Fruit fly (Drosophila melanogaster) whole organism, embryonic: ENCODE results near the gene CG14277.

Source experiments
- Atf3 ChIP-seq: fragments of 200-800 bp; sonication (Bioruptor generic); optimal IDR thresholded peaks from 3 replicates; lab custom pipeline; 2016; ENCODE audit warnings: missing biosample characterization, missing genetic modification characterization
- BEAF-32 ChIP-seq: fragments of 200-800 bp; sonication (Bioruptor generic); optimal IDR thresholded peaks from 3 replicates; lab custom pipeline; 2017; ENCODE audit warnings: missing biosample characterization, missing genetic modification characterization, mild to moderate bottlenecking, moderate library complexity, missing genetic modification reagents
- Bgb ChIP-seq: fragments of 200-800 bp; sonication (Bioruptor generic); IDR thresholded peaks from 2 replicates; pipeline ENCODE4 v1.3.6; 2022; ENCODE audit warnings: missing biosample characterization, missing genetic modification characterization; ENCODE audit not compliant: partially characterized antibody
- Bteb2 ChIP-seq: fragments of 200-800 bp; sonication (Bioruptor generic); optimal IDR thresholded peaks from 2 replicates; lab custom pipeline; 2016; ENCODE audit warnings: missing biosample characterization, missing genetic modification characterization
- CG11247 ChIP-seq: fragments of 200-800 bp; sonication (Bioruptor generic); IDR thresholded peaks from 2 replicates; pipeline ENCODE4 v1.3.6; 2022; ENCODE audit warnings: missing biosample characterization, missing genetic modification characterization
- CG11504 ChIP-seq: fragments of 200-800 bp; sonication (Bioruptor generic); optimal IDR thresholded peaks from 3 replicates; lab custom pipeline; 2019; ENCODE audit warnings: missing biosample characterization, mild to moderate bottlenecking, missing genetic modification characterization, moderate library complexity
- CG14965 ChIP-seq: fragments of 200-800 bp; sonication (Bioruptor generic); optimal IDR thresholded peaks from 2 replicates; lab custom pipeline; 2016; ENCODE audit warnings: missing biosample characterization, missing genetic modification characterization, borderline replicate concordance
- CG15696 ChIP-seq: fragments of 200-800 bp; sonication (Bioruptor generic); optimal IDR thresholded peaks from 2 replicates; lab custom pipeline; 2019; ENCODE audit warnings: missing biosample characterization, mild to moderate bottlenecking, missing genetic modification characterization, moderate library complexity
- CG16815 ChIP-seq: fragments of 200-800 bp; sonication (Bioruptor generic); optimal IDR thresholded peaks from 3 replicates; lab custom pipeline; 2017; ENCODE audit warnings: missing biosample characterization, mild to moderate bottlenecking, missing genetic modification characterization
- CG17186 ChIP-seq: fragments of 200-800 bp; sonication (Bioruptor generic); optimal IDR thresholded peaks from 3 replicates; lab custom pipeline; 2017; ENCODE audit warnings: missing biosample characterization, missing genetic modification reagents, missing genetic modification characterization
- CG17568 ChIP-seq: fragments of 200-800 bp; sonication (Bioruptor generic); optimal IDR thresholded peaks from 2 replicates; lab custom pipeline; 2018; ENCODE audit warnings: missing biosample characterization, mild to moderate bottlenecking, missing genetic modification characterization, moderate library complexity
- CG18262 ChIP-seq: fragments of 200-800 bp; optimal IDR thresholded peaks from 3 replicates; lab custom pipeline; 2019; ENCODE audit warnings: missing biosample characterization, mild to moderate bottlenecking, missing genetic modification characterization, moderate library complexity
- CG18619 ChIP-seq: fragments of 200-800 bp; sonication (Bioruptor generic); optimal IDR thresholded peaks from 3 replicates; lab custom pipeline; 2017; ENCODE audit warnings: missing biosample characterization, mild to moderate bottlenecking, missing genetic modification characterization
- CG2199 ChIP-seq: fragments of 200-800 bp; sonication (Bioruptor generic); IDR thresholded peaks from 3 replicates; pipeline ENCODE4 v1.3.6; 2022; ENCODE audit warnings: missing biosample characterization, missing genetic modification characterization
- CG2875 ChIP-seq: fragments of 200-800 bp; sonication (Bioruptor generic); optimal IDR thresholded peaks from 2 replicates; lab custom pipeline; 2017; ENCODE audit warnings: missing biosample characterization, mild to moderate bottlenecking, missing genetic modification characterization, missing genetic modification reagents
- CG34376 ChIP-seq: fragments of 200-800 bp; sonication (Bioruptor generic); optimal IDR thresholded peaks from 2 replicates; lab custom pipeline; 2018; ENCODE audit warnings: missing biosample characterization, mild to moderate bottlenecking, missing genetic modification characterization
- CG6765 ChIP-seq: fragments of 200-800 bp; sonication (Bioruptor generic); optimal IDR thresholded peaks from 3 replicates; lab custom pipeline; 2017; ENCODE audit warnings: missing biosample characterization, mild to moderate bottlenecking, missing genetic modification characterization
- CG9797 ChIP-seq: fragments of 200-800 bp; sonication (Bioruptor generic); optimal IDR thresholded peaks from 3 replicates; lab custom pipeline; 2018; ENCODE audit warnings: missing biosample characterization, mild to moderate bottlenecking, missing genetic modification characterization
- E2f2 ChIP-seq: fragments of 200-800 bp; sonication (Bioruptor generic); IDR thresholded peaks from 2 replicates; pipeline ENCODE4 v1.3.6; 2022; ENCODE audit warnings: missing biosample characterization, missing genetic modification characterization
- HLH54F ChIP-seq: fragments of 200-800 bp; sonication (Bioruptor generic); optimal IDR thresholded peaks from 3 replicates; lab custom pipeline; 2016; ENCODE audit warnings: missing biosample characterization, missing genetic modification characterization
- Hey ChIP-seq: fragments of 200-800 bp; sonication (Bioruptor generic); optimal IDR thresholded peaks from 3 replicates; lab custom pipeline; 2018; ENCODE audit warnings: missing biosample characterization, mild to moderate bottlenecking, missing genetic modification characterization
- Hmx ChIP-seq: fragments of 200-800 bp; sonication (Bioruptor generic); optimal IDR thresholded peaks from 2 replicates; lab custom pipeline; 2016; ENCODE audit warnings: missing biosample characterization, missing genetic modification characterization
- Hsf ChIP-seq: fragments of 200-800 bp; sonication (Bioruptor generic); optimal IDR thresholded peaks from 3 replicates; lab custom pipeline; 2016; ENCODE audit warnings: missing biosample characterization, missing genetic modification characterization
- Jarid2 ChIP-seq: fragments of 200-800 bp; sonication (Bioruptor generic); optimal IDR thresholded peaks from 3 replicates; lab custom pipeline; 2017; ENCODE audit warnings: mild to moderate bottlenecking, missing biosample characterization, missing genetic modification reagents, missing genetic modification characterization
- Meics ChIP-seq: fragments of 200-800 bp; sonication (Bioruptor generic); optimal IDR thresholded peaks from 2 replicates; lab custom pipeline; 2017; ENCODE audit warnings: missing biosample characterization, mild to moderate bottlenecking, missing genetic modification characterization
- PHDP ChIP-seq: fragments of 200-800 bp; sonication (Bioruptor generic); optimal IDR thresholded peaks from 3 replicates; lab custom pipeline; 2018; ENCODE audit warnings: missing biosample characterization, mild to moderate bottlenecking, missing genetic modification characterization, moderate library complexity
- Vsx1 ChIP-seq: fragments of 200-800 bp; sonication (Bioruptor generic); optimal IDR thresholded peaks from 2 replicates; lab custom pipeline; 2017; ENCODE audit warnings: missing biosample characterization, mild to moderate bottlenecking, missing genetic modification characterization, missing genetic modification reagents
- ab ChIP-seq: fragments of 200-800 bp; sonication (Bioruptor generic); optimal IDR thresholded peaks from 2 replicates; lab custom pipeline; 2016; ENCODE audit warnings: missing biosample characterization, missing genetic modification characterization
- al ChIP-seq: fragments of 200-800 bp; sonication (Bioruptor generic); IDR thresholded peaks from 2 replicates; pipeline ENCODE4 v1.3.6; 2022; ENCODE audit warnings: missing biosample characterization, missing genetic modification characterization
- aop ChIP-seq: fragments of 200-800 bp; sonication (Bioruptor generic); IDR thresholded peaks from 2 replicates; pipeline ENCODE4 v1.3.6; 2022; ENCODE audit warnings: missing biosample characterization, missing genetic modification characterization
- caup ChIP-seq: fragments of 200-800 bp; sonication (Bioruptor generic); optimal IDR thresholded peaks from 3 replicates; lab custom pipeline; 2017; ENCODE audit warnings: missing biosample characterization, mild to moderate bottlenecking, missing genetic modification characterization, moderate library complexity; ENCODE audit not compliant: severe bottlenecking
- crp ChIP-seq, 2 experiments: fragments of 200-800 bp; sonication (Bioruptor generic); optimal IDR thresholded peaks; 2 replicates in 1 of 2; 3 replicates in 1 of 2; lab custom pipeline; 2017; ENCODE audit warnings: missing biosample characterization in 2 of 2, missing genetic modification characterization in 2 of 2, mild to moderate bottlenecking in 1 of 2, moderate library complexity in 1 of 2
- disco-r ChIP-seq: fragments of 200-800 bp; sonication (Bioruptor generic); optimal IDR thresholded peaks from 2 replicates; lab custom pipeline; 2016; ENCODE audit warnings: missing biosample characterization, missing genetic modification characterization
- dmrt11E ChIP-seq: fragments of 200-800 bp; sonication (Bioruptor generic); optimal IDR thresholded peaks from 3 replicates; lab custom pipeline; 2018; ENCODE audit warnings: missing biosample characterization, mild to moderate bottlenecking, missing genetic modification characterization, moderate library complexity
- fd96Cb ChIP-seq: fragments of 200-800 bp; sonication (Bioruptor generic); optimal IDR thresholded peaks from 2 replicates; lab custom pipeline; 2018; ENCODE audit warnings: missing biosample characterization, mild to moderate bottlenecking, missing genetic modification characterization, moderate library complexity
- hth ChIP-seq: fragments of >200 bp; optimal IDR thresholded peaks from 2 replicates; lab custom pipeline; 2017; ENCODE audit warnings: inconsistent platforms
- inv ChIP-seq: fragments of 200-800 bp; sonication (Bioruptor generic); IDR thresholded peaks from 2 replicates; pipeline ENCODE4 v1.3.6; 2022; ENCODE audit warnings: missing biosample characterization, missing genetic modification characterization; ENCODE audit not compliant: partially characterized antibody
- jing ChIP-seq: fragments of 200-800 bp; sonication (Bioruptor generic); optimal IDR thresholded peaks from 2 replicates; lab custom pipeline; 2018; ENCODE audit warnings: missing biosample characterization, mild to moderate bottlenecking, missing genetic modification characterization
- lilli ChIP-seq: fragments of 200-800 bp; sonication (Bioruptor generic); optimal IDR thresholded peaks from 3 replicates; lab custom pipeline; 2016; ENCODE audit warnings: missing biosample characterization, missing genetic modification characterization
- lmd ChIP-seq: fragments of 200-800 bp; sonication (Bioruptor generic); IDR thresholded peaks from 2 replicates; pipeline ENCODE4 v1.3.6; 2022; ENCODE audit warnings: missing biosample characterization, missing genetic modification characterization
- maf-S ChIP-seq: fragments of 200-800 bp; sonication (Bioruptor generic); optimal IDR thresholded peaks from 2 replicates; lab custom pipeline; 2016; ENCODE audit warnings: missing biosample characterization, missing genetic modification characterization
- nerfin-1 ChIP-seq: fragments of 200-800 bp; sonication (Bioruptor generic); optimal IDR thresholded peaks from 3 replicates; lab custom pipeline; 2019; ENCODE audit warnings: missing biosample characterization, mild to moderate bottlenecking, missing genetic modification characterization, moderate library complexity
- oc ChIP-seq: fragments of 200-800 bp; sonication (Bioruptor generic); optimal IDR thresholded peaks from 2 replicates; lab custom pipeline; 2018; ENCODE audit warnings: missing biosample characterization, mild to moderate bottlenecking, missing genetic modification characterization, moderate library complexity
- otp ChIP-seq: fragments of 200-800 bp; sonication (Bioruptor generic); IDR thresholded peaks from 3 replicates; pipeline ENCODE4, ENCODE4 v1.3.6; 2022; ENCODE audit warnings: missing biosample characterization, missing genetic modification characterization
- row ChIP-seq: fragments of 200-800 bp; sonication (Bioruptor generic); IDR thresholded peaks from 3 replicates; pipeline ENCODE4 v1.3.6; 2022; ENCODE audit warnings: missing biosample characterization, missing genetic modification characterization
- salm ChIP-seq: fragments of 200-800 bp; sonication (Bioruptor generic); optimal IDR thresholded peaks from 2 replicates; lab custom pipeline; 2018; ENCODE audit warnings: missing biosample characterization, mild to moderate bottlenecking, missing genetic modification characterization
- sc ChIP-seq, 3 experiments: fragments of >200 bp in 2 of 3; fragments of 200-800 bp in 1 of 3; sonication (Bioruptor generic) in 1 of 3; optimal IDR thresholded peaks; 2 replicates in 2 of 3; 3 replicates in 1 of 3; lab custom pipeline; 2017; ENCODE audit warnings: mild to moderate bottlenecking in 1 of 3, missing biosample characterization in 1 of 3, missing genetic modification characterization in 1 of 3, missing genetic modification reagents in 1 of 3
- unc-4 ChIP-seq: fragments of 200-800 bp; sonication (Bioruptor generic); IDR thresholded peaks from 2 replicates; pipeline ENCODE4 v1.3.6; 2022; ENCODE audit warnings: missing biosample characterization, missing genetic modification characterization; ENCODE audit not compliant: partially characterized antibody
- wor ChIP-seq: fragments of 200-800 bp; sonication (Bioruptor generic); IDR thresholded peaks from 2 replicates; pipeline ENCODE4 v1.3.6; 2022; ENCODE audit warnings: missing biosample characterization, missing genetic modification characterization

The CG14277 gene

dm6 chr2L:8266670-8267435 is 24.6 kb downstream of the CG14277 start (continued):
- TF ChIP-seq otp (no peak), CG15696 (tag; lab: Kevin White, UChicago) (no peak), CG11247 (GFP tag; lab: Robert Waterston, UW) (no peak), disco-r (no peak), CG17186 (GFP tag; lab: Kevin White, UChicago) (no peak), Hsf (no peak), nerfin-1 (no peak), Meics (no peak), wor (no peak), salm (tag; lab: Kevin White, UChicago) (no peak), PHDP (tag; lab: Kevin White, UChicago) (no peak), CG34376 (GFP tag; lab: Kevin White, UChicago) (no peak), CG6765 (GFP tag; lab: Kevin White, UChicago) (no peak), oc (tag; lab: Kevin White, UChicago) (no peak), CG18619 (GFP tag; lab: Kevin White, UChicago) (no peak), row (GFP tag; lab: Robert Waterston, UW) (no peak), Jarid2 (no peak), unc-4 (GFP tag; lab: Robert Waterston, UW) (no peak), crp (GFP tag; optimal IDR thresholded peaks at IDR 0.05; lab: Kevin White, UChicago) (no peak), lmd (GFP tag; lab: Robert Waterston, UW) (no peak), CG11504 (tag; lab: Kevin White, UChicago) (peak; percentile 99), jing (GFP tag; lab: Kevin White, UChicago) (no peak), fd96Cb (tag; lab: Kevin White, UChicago) (no peak), al (GFP tag; lab: Robert Waterston, UW) (no peak), CG18262 (no peak), sc (optimal IDR thresholded peaks at IDR 0.05; lab: Kevin White, UChicago) (no peak), sc (GFP tag; optimal IDR thresholded peaks at IDR 0.05; lab: Kevin White, UChicago) (no peak), CG17568 (no peak), CG16815 (GFP tag; lab: Kevin White, UChicago) (no peak), Bteb2 (no peak), CG2875 (no peak), maf-S (GFP tag; lab: Kevin White, UChicago) (no peak), inv (GFP tag; lab: Robert Waterston, UW) (no peak), BEAF-32 (no peak), lilli (no peak), ab (GFP tag; lab: Kevin White, UChicago) (no peak), CG9797 (GFP tag; lab: Kevin White, UChicago) (no peak), Atf3 (GFP tag; lab: Kevin White, UChicago) (no peak), Vsx1 (GFP tag; lab: Kevin White, UChicago) (peak; percentile 18), Bgb (GFP tag; lab: Robert Waterston, UW) (no peak), caup (GFP tag; lab: Kevin White, UChicago) (no peak), Hmx (GFP tag; lab: Kevin White, UChicago) (no peak), E2f2 (GFP tag; lab: Robert Waterston, UW) (no peak), CG2199 (peak; percentile 7; the same call in 1 of the 3 replicates), HLH54F (GFP tag; lab: Kevin White, UChicago) (no peak), Hey (tag; lab: Kevin White, UChicago) (no peak), dmrt11E (tag; lab: Kevin White, UChicago) (no peak), CG14965 (no peak), hth (lab: Kevin White, UChicago) (no peak), aop (GFP tag; lab: Robert Waterston, UW) (no peak)
